Worm (Caenorhabditis elegans): ENCODE results near the gene sgca-1.

DNA sequence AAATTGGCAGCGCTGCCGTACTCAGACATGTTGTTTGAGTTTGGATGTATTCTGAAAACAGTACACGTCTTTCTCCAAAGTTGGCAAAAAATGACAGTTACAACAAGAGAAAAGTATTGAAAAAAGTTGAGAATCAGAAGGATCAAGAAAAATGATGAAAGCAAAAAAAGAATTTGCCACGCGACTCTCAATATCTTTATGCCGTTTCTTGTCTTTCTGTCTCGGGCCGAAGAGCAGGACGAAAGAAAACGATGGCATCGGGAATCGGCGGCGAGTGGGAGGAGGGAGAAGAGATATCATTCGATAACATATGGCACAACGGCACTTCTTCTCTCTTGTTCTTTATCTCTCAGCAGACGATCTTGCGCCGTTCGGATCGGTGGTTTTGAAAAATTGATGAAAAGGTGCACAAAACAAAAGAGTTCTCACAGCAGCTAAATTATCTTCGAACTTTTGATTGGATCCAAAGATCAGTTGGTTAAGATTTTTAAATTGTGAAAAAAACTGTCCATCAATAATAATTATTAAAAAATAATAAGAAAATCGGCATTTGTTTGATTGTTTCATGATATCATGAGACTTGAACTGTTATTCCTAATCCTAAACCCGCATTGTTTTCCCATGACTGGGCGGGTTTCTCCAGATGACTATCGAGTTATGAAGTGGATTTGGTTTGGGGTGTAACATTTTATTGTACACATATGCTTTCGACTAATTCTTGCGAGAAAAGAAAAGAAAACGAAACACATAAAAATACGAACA, 34.1 kb upstream of the sgca-1 start, which contains the start of gene gei-15:
- TF ChIP-seq ztf-23 (GFP tag; IDR thresholded peaks at IDR 0.05) = no peak
- TF ChIP-seq T22C8.4 (GFP tag; IDR thresholded peaks at IDR 0.05) = no peak
- no peak for TF ChIP-seq med-1 (GFP tag; optimal IDR thresholded peaks at IDR 0.05; ENCODE audit: insufficient read depth)
- no peak for TF ChIP-seq ref-1 (GFP tag; conservative IDR thresholded peaks at IDR 0.05)
- no peak for TF ChIP-seq cog-1 (tag; optimal IDR thresholded peaks at IDR 0.05)

Measured in whole organism, midembryonic.